Comparison of ENCODE assay signal across 1 fruit fly cellular context in the genomic region with DNA sequence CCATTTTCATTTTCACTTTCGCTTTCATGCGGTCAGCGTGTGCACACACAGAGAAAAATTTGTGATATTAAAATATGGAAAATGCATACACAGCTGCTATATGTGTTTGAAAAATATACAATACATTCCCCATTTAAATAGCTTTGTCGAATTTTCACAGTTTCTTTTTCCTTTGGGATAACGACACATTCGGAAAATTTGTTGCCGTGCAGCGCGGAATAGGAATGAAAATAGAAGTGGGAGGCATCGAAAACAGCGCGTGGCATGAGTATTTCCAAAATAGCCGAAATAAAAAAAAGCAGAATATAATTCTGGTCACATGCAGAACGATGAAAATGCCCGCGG.
TF ChIP-seq lines count a peak whose summit lies in the region.

No protein-coding gene starts in this region.

TF ChIP-seq in whole organism, embryonic, 481 proteins besides CTCF, POLR2A, EP300 and RAD21 (continued from another document and continues in another):
- peak; percentile 92 for TF ChIP-seq vfl (GFP tag; optimal IDR thresholded peaks at IDR 0.05; lab: Kevin White, UChicago)
- no peak for TF ChIP-seq vnd (GFP tag; IDR thresholded peaks at IDR 0.05; lab: Robert Waterston, UW; ENCODE audit: partially characterized antibody)
- peak; percentile 78 for TF ChIP-seq org-1 (GFP tag; optimal IDR thresholded peaks at IDR 0.05; lab: Kevin White, UChicago)
- no peak for TF ChIP-seq sna (GFP tag; IDR thresholded peaks at IDR 0.05; lab: Robert Waterston, UW; ENCODE audit: partially characterized antibody)
- no peak for TF ChIP-seq nerfin-2 (GFP tag; IDR thresholded peaks at IDR 0.05; lab: Robert Waterston, UW; ENCODE audit: partially characterized antibody)
- peak; percentile 75 for TF ChIP-seq CG6254 (GFP tag; optimal IDR thresholded peaks at IDR 0.05; lab: Kevin White, UChicago)
- TF ChIP-seq CG10979 (tag; optimal IDR thresholded peaks at IDR 0.05; lab: Kevin White, UChicago) = peak; percentile 83
- peak; percentile 62 for TF ChIP-seq CG6683 (GFP tag; optimal IDR thresholded peaks at IDR 0.05; lab: Kevin White, UChicago)
- TF ChIP-seq CG12391 (tag; optimal IDR thresholded peaks at IDR 0.05; lab: Kevin White, UChicago) = peak; percentile 86
- TF ChIP-seq CG10565 (GFP tag; optimal IDR thresholded peaks at IDR 0.05; lab: Kevin White, UChicago) = peak; percentile 28
- peak; percentile 93 for TF ChIP-seq ci (GFP tag; IDR thresholded peaks at IDR 0.05; lab: Robert Waterston, UW)
- TF ChIP-seq CG4424 (GFP tag; optimal IDR thresholded peaks at IDR 0.05; lab: Kevin White, UChicago) = peak; percentile 65
- peak; percentile 58 for TF ChIP-seq CG15601 (tag; optimal IDR thresholded peaks at IDR 0.05; lab: Kevin White, UChicago)
- peak; percentile 29 for TF ChIP-seq da (GFP tag; optimal IDR thresholded peaks at IDR 0.05; lab: Kevin White, UChicago)
- TF ChIP-seq stc (GFP tag; IDR thresholded peaks at IDR 0.05; lab: Robert Waterston, UW) = peak; percentile 82
- TF ChIP-seq Blimp-1 (GFP tag; optimal IDR thresholded peaks at IDR 0.05; lab: Kevin White, UChicago) = peak; percentile 99
- peak; percentile 69 for TF ChIP-seq CG6854 (GFP tag; optimal IDR thresholded peaks at IDR 0.05; lab: Kevin White, UChicago)
- peak; percentile 83 for TF ChIP-seq HLH54F (GFP tag; optimal IDR thresholded peaks at IDR 0.05; lab: Kevin White, UChicago)
- TF ChIP-seq CG4707 (GFP tag; optimal IDR thresholded peaks at IDR 0.05; lab: Kevin White, UChicago) = peak; percentile 56
- peak; percentile 26 for TF ChIP-seq Hmx (GFP tag; optimal IDR thresholded peaks at IDR 0.05; lab: Kevin White, UChicago)
- peak; percentile 76 for TF ChIP-seq klu (GFP tag; IDR thresholded peaks at IDR 0.05; lab: Robert Waterston, UW)
- peak; percentile 56 for TF ChIP-seq Hey (tag; optimal IDR thresholded peaks at IDR 0.05; lab: Kevin White, UChicago)
- TF ChIP-seq otp (GFP tag; IDR thresholded peaks at IDR 0.05; lab: Robert Waterston, UW) = peak; percentile 80; the same call in 2 of the 3 replicates
- TF ChIP-seq Sox100B (GFP tag; optimal IDR thresholded peaks at IDR 0.05; lab: Kevin White, UChicago) = peak; percentile 69
- TF ChIP-seq sr (GFP tag; IDR thresholded peaks at IDR 0.05; lab: Robert Waterston, UW) = peak; percentile 55; the same call in 1 of the 3 replicates
- TF ChIP-seq btn (GFP tag; optimal IDR thresholded peaks at IDR 0.05; lab: Kevin White, UChicago) = peak; percentile 74
- peak; percentile 80; the same call in 1 of the 2 replicates for TF ChIP-seq wor (GFP tag; IDR thresholded peaks at IDR 0.05; lab: Robert Waterston, UW)
- TF ChIP-seq CG10267 (tag; optimal IDR thresholded peaks at IDR 0.05; lab: Kevin White, UChicago) = peak; percentile 78
- peak; percentile 90 for TF ChIP-seq CG2678 (tag; optimal IDR thresholded peaks at IDR 0.05; lab: Kevin White, UChicago)
- peak; percentile 76 for TF ChIP-seq Six4 (GFP tag; optimal IDR thresholded peaks at IDR 0.05; lab: Kevin White, UChicago)
- peak; percentile 86 for TF ChIP-seq pb (GFP tag; optimal IDR thresholded peaks at IDR 0.05; lab: Kevin White, UChicago)
- TF ChIP-seq CG8089 (GFP tag; optimal IDR thresholded peaks at IDR 0.05; lab: Kevin White, UChicago) = peak; percentile 66
- TF ChIP-seq gfzf (GFP tag; optimal IDR thresholded peaks at IDR 0.05; lab: Kevin White, UChicago) = no peak
- peak; percentile 82 for TF ChIP-seq Mrtf (GFP tag; IDR thresholded peaks at IDR 0.05; lab: Robert Waterston, UW)
- peak; percentile 14 for TF ChIP-seq MESR4 (GFP tag; optimal IDR thresholded peaks at IDR 0.05; lab: Kevin White, UChicago)
- TF ChIP-seq CG8359 (GFP tag; optimal IDR thresholded peaks at IDR 0.05; lab: Kevin White, UChicago; ENCODE audit: borderline replicate concordance) = peak; percentile 39
- TF ChIP-seq wek (GFP tag; optimal IDR thresholded peaks at IDR 0.05; lab: Kevin White, UChicago) = peak; percentile 52
- TF ChIP-seq CG31441 (GFP tag; IDR thresholded peaks at IDR 0.05; lab: Robert Waterston, UW) = peak; percentile 77
- TF ChIP-seq scrt (GFP tag; optimal IDR thresholded peaks at IDR 0.05; lab: Kevin White, UChicago) = peak; percentile 78
- TF ChIP-seq CG2712 (tag; optimal IDR thresholded peaks at IDR 0.05; lab: Kevin White, UChicago) = peak; percentile 86
- peak; percentile 83 for TF ChIP-seq Drgx (GFP tag; IDR thresholded peaks at IDR 0.05; lab: Robert Waterston, UW)
- peak; percentile 91 for TF ChIP-seq Rfx (GFP tag; IDR thresholded peaks at IDR 0.05; lab: Robert Waterston, UW)
- TF ChIP-seq CG7357 (GFP tag; IDR thresholded peaks at IDR 0.05; lab: Robert Waterston, UW) = peak; percentile 78
- TF ChIP-seq CG12219 (GFP tag; optimal IDR thresholded peaks at IDR 0.05; lab: Kevin White, UChicago) = peak; percentile 82
- peak; percentile 64 for TF ChIP-seq slp2 (GFP tag; optimal IDR thresholded peaks at IDR 0.05; lab: Kevin White, UChicago)
- TF ChIP-seq jumu (GFP tag; optimal IDR thresholded peaks at IDR 0.05; lab: Kevin White, UChicago) = peak; percentile 83
- peak; percentile 72 for TF ChIP-seq CG17829 (tag; optimal IDR thresholded peaks at IDR 0.05; lab: Kevin White, UChicago)
- TF ChIP-seq sens-2 (GFP tag; IDR thresholded peaks at IDR 0.05; lab: Robert Waterston, UW) = peak; percentile 78
- peak; percentile 83 for TF ChIP-seq CG17328 (GFP tag; IDR thresholded peaks at IDR 0.05; lab: Robert Waterston, UW)
- TF ChIP-seq CG18476 (GFP tag; optimal IDR thresholded peaks at IDR 0.05; lab: Kevin White, UChicago) = peak; percentile 79
- peak; percentile 69 for TF ChIP-seq Taf1 (GFP tag; IDR thresholded peaks at IDR 0.05; lab: Robert Waterston, UW)
- TF ChIP-seq CG17385 (GFP tag; optimal IDR thresholded peaks at IDR 0.05; lab: Kevin White, UChicago) = peak; percentile 84
- TF ChIP-seq CG3407 (GFP tag; optimal IDR thresholded peaks at IDR 0.05; lab: Kevin White, UChicago) = peak; percentile 71
- peak; percentile 83 for TF ChIP-seq tx (GFP tag; optimal IDR thresholded peaks at IDR 0.05; lab: Kevin White, UChicago)
- TF ChIP-seq Trl (optimal IDR thresholded peaks at IDR 0.05; lab: Kevin White, UChicago) = no peak
- peak; percentile 86 for TF ChIP-seq Trl (GFP tag; optimal IDR thresholded peaks at IDR 0.05; lab: Kevin White, UChicago)
- TF ChIP-seq CG14014 (GFP tag; IDR thresholded peaks at IDR 0.05; lab: Robert Waterston, UW) = peak; percentile 89
- peak; percentile 4 for TF ChIP-seq grn (GFP tag; optimal IDR thresholded peaks at IDR 0.05; lab: Kevin White, UChicago)
- TF ChIP-seq z (GFP tag; IDR thresholded peaks at IDR 0.05; lab: Robert Waterston, UW) = no peak; the same call in 2 of the 3 replicates
- peak; percentile 79 for TF ChIP-seq Atf3 (GFP tag; optimal IDR thresholded peaks at IDR 0.05; lab: Kevin White, UChicago)
- TF ChIP-seq CG17359 (tag; optimal IDR thresholded peaks at IDR 0.05; lab: Kevin White, UChicago) = peak; percentile 89
- peak; percentile 95 for TF ChIP-seq vvl (GFP tag; IDR thresholded peaks at IDR 0.05; lab: Robert Waterston, UW)
- no peak for TF ChIP-seq unc-4 (GFP tag; IDR thresholded peaks at IDR 0.05; lab: Robert Waterston, UW; ENCODE audit: partially characterized antibody)
- peak; percentile 78 for TF ChIP-seq Gug (GFP tag; IDR thresholded peaks at IDR 0.05; lab: Robert Waterston, UW)
- TF ChIP-seq CG13624 (GFP tag; optimal IDR thresholded peaks at IDR 0.05; lab: Kevin White, UChicago) = peak; percentile 89
- peak; percentile 17 for TF ChIP-seq sqz (GFP tag; optimal IDR thresholded peaks at IDR 0.05; lab: Kevin White, UChicago)
- TF ChIP-seq HLH4C (GFP tag; IDR thresholded peaks at IDR 0.05; lab: Robert Waterston, UW; ENCODE audit: partially characterized antibody) = no peak
- TF ChIP-seq CG10431 (GFP tag; optimal IDR thresholded peaks at IDR 0.05; lab: Kevin White, UChicago) = peak; percentile 7
- TF ChIP-seq nerfin-1 (tag; optimal IDR thresholded peaks at IDR 0.05; lab: Kevin White, UChicago) = peak; percentile 75
- TF ChIP-seq crol (GFP tag; IDR thresholded peaks at IDR 0.05; lab: Robert Waterston, UW) = no peak; the same call in 1 of the 2 replicates
- TF ChIP-seq emc (GFP tag; optimal IDR thresholded peaks at IDR 0.05; lab: Kevin White, UChicago) = peak; percentile 57
- TF ChIP-seq Nf-YB (GFP tag; optimal IDR thresholded peaks at IDR 0.05; lab: Kevin White, UChicago) = peak; percentile 58
- TF ChIP-seq mam (GFP tag; optimal IDR thresholded peaks at IDR 0.05; lab: Kevin White, UChicago) = peak; percentile 89
- TF ChIP-seq Meics (GFP tag; optimal IDR thresholded peaks at IDR 0.05; lab: Kevin White, UChicago) = peak; percentile 89
- TF ChIP-seq gce (GFP tag; IDR thresholded peaks at IDR 0.05; lab: Robert Waterston, UW) = peak; percentile 90
- TF ChIP-seq CG15269 (tag; optimal IDR thresholded peaks at IDR 0.05; lab: Kevin White, UChicago) = peak; percentile 87
- peak; percentile 57 for TF ChIP-seq HmgD (GFP tag; optimal IDR thresholded peaks at IDR 0.05; lab: Kevin White, UChicago)
- TF ChIP-seq CG8290 (GFP tag; optimal IDR thresholded peaks at IDR 0.05; lab: Kevin White, UChicago) = peak; percentile 37
- peak in 1 of 2 experiments; percentile 90 for TF ChIP-seq CG8290 (tag; optimal IDR thresholded peaks at IDR 0.05; lab: Kevin White, UChicago)
- TF ChIP-seq CG4730 (GFP tag; IDR thresholded peaks at IDR 0.05; lab: Robert Waterston, UW) = peak; percentile 75
- peak; percentile 85 for TF ChIP-seq CG14441 (GFP tag; IDR thresholded peaks at IDR 0.05; lab: Robert Waterston, UW)
- peak; percentile 58 for TF ChIP-seq CG34376 (GFP tag; optimal IDR thresholded peaks at IDR 0.05; lab: Kevin White, UChicago)
- TF ChIP-seq CG1602 (GFP tag; optimal IDR thresholded peaks at IDR 0.05; lab: Kevin White, UChicago) = peak; percentile 73
- TF ChIP-seq CG6175 (GFP tag; IDR thresholded peaks at IDR 0.05; lab: Robert Waterston, UW) = peak; percentile 81; the same call in 2 of the 3 replicates
- TF ChIP-seq disco-r (GFP tag; optimal IDR thresholded peaks at IDR 0.05; lab: Kevin White, UChicago) = peak; percentile 75
- no peak for TF ChIP-seq ash1 (GFP tag; optimal IDR thresholded peaks at IDR 0.05; lab: Kevin White, UChicago)
- no peak for TF ChIP-seq lbe (GFP tag; optimal IDR thresholded peaks at IDR 0.05; lab: Kevin White, UChicago)
- no peak for TF ChIP-seq usp (GFP tag; optimal IDR thresholded peaks at IDR 0.05; lab: Kevin White, UChicago)
- TF ChIP-seq bbx (GFP tag; IDR thresholded peaks at IDR 0.05; lab: Robert Waterston, UW; ENCODE audit: partially characterized antibody) = no peak
- no peak for TF ChIP-seq Hr39 (optimal IDR thresholded peaks at IDR 0.05; lab: Kevin White, UChicago)
- TF ChIP-seq CG9437 (GFP tag; optimal IDR thresholded peaks at IDR 0.05; lab: Kevin White, UChicago) = peak; percentile 61
- TF ChIP-seq en (GFP tag; optimal IDR thresholded peaks at IDR 0.05; lab: Kevin White, UChicago) = peak; percentile 76
- peak; percentile 77 for TF ChIP-seq CG1024 (GFP tag; IDR thresholded peaks at IDR 0.05; lab: Robert Waterston, UW)
- peak; percentile 68 for TF ChIP-seq CG9876 (GFP tag; optimal IDR thresholded peaks at IDR 0.05; lab: Kevin White, UChicago)
- TF ChIP-seq NC2β (GFP tag; optimal IDR thresholded peaks at IDR 0.05; lab: Kevin White, UChicago) = peak; percentile 81
- TF ChIP-seq CG1832 (GFP tag; optimal IDR thresholded peaks at IDR 0.05; lab: Kevin White, UChicago) = no peak
- TF ChIP-seq zfh2 (GFP tag; optimal IDR thresholded peaks at IDR 0.05; lab: Kevin White, UChicago) = peak; percentile 84
- TF ChIP-seq CG30020 (tag; optimal IDR thresholded peaks at IDR 0.05; lab: Kevin White, UChicago) = peak; percentile 2
- no peak for TF ChIP-seq Dfd (GFP tag; optimal IDR thresholded peaks at IDR 0.05; lab: Kevin White, UChicago)
- peak; percentile 33 for TF ChIP-seq ab (GFP tag; optimal IDR thresholded peaks at IDR 0.05; lab: Kevin White, UChicago)
- TF ChIP-seq CG2875 (GFP tag; optimal IDR thresholded peaks at IDR 0.05; lab: Kevin White, UChicago) = peak; percentile 79
- peak in 1 of 2 experiments; percentile 45 for TF ChIP-seq Hr78 (GFP tag; optimal IDR thresholded peaks at IDR 0.05; lab: Kevin White, UChicago)
- TF ChIP-seq NC2α (GFP tag; optimal IDR thresholded peaks at IDR 0.05; lab: Kevin White, UChicago) = peak; percentile 55
- TF ChIP-seq CG10366 (GFP tag; IDR thresholded peaks at IDR 0.05; lab: Robert Waterston, UW) = peak; percentile 91
- TF ChIP-seq CG9727 (GFP tag; optimal IDR thresholded peaks at IDR 0.05; lab: Kevin White, UChicago) = peak; percentile 77
- peak; percentile 62 for TF ChIP-seq CG5180 (GFP tag; optimal IDR thresholded peaks at IDR 0.05; lab: Kevin White, UChicago)
- TF ChIP-seq so (GFP tag; IDR thresholded peaks at IDR 0.05; lab: Robert Waterston, UW) = peak; percentile 88
- peak; percentile 87 for TF ChIP-seq ATbp (GFP tag; optimal IDR thresholded peaks at IDR 0.05; lab: Kevin White, UChicago)
- TF ChIP-seq peb (GFP tag; IDR thresholded peaks at IDR 0.05; lab: Robert Waterston, UW) = peak; percentile 77
- peak; percentile 90 for TF ChIP-seq Sox102F (GFP tag; optimal IDR thresholded peaks at IDR 0.05; lab: Kevin White, UChicago)
- peak; percentile 73 for TF ChIP-seq CG13296 (GFP tag; optimal IDR thresholded peaks at IDR 0.05; lab: Kevin White, UChicago)
- TF ChIP-seq gsb-n (tag; optimal IDR thresholded peaks at IDR 0.05; lab: Kevin White, UChicago) = peak; percentile 75
- no peak for TF ChIP-seq tna (GFP tag; IDR thresholded peaks at IDR 0.05; lab: Robert Waterston, UW; ENCODE audit: partially characterized antibody)
- TF ChIP-seq jing (GFP tag; optimal IDR thresholded peaks at IDR 0.05; lab: Kevin White, UChicago) = peak; percentile 68
- peak; percentile 66 for TF ChIP-seq CG3163 (GFP tag; optimal IDR thresholded peaks at IDR 0.05; lab: Kevin White, UChicago)
- TF ChIP-seq CG3726 (GFP tag; IDR thresholded peaks at IDR 0.05; lab: Robert Waterston, UW) = peak; percentile 75; the same call in 2 of the 3 replicates
- TF ChIP-seq CG14667 (GFP tag; IDR thresholded peaks at IDR 0.05; lab: Robert Waterston, UW) = peak; percentile 62
- TF ChIP-seq ems (GFP tag; optimal IDR thresholded peaks at IDR 0.05; lab: Kevin White, UChicago) = peak; percentile 86
- TF ChIP-seq Optix (GFP tag; IDR thresholded peaks at IDR 0.05; lab: Robert Waterston, UW) = peak; percentile 83; the same call in 2 of the 3 replicates
- peak; percentile 37 for TF ChIP-seq ftz-f1 (GFP tag; optimal IDR thresholded peaks at IDR 0.05; lab: Kevin White, UChicago)
- TF ChIP-seq CG3847 (GFP tag; IDR thresholded peaks at IDR 0.05; lab: Robert Waterston, UW) = peak; percentile 87
- TF ChIP-seq Spps (tag; optimal IDR thresholded peaks at IDR 0.05; lab: Kevin White, UChicago) = peak; percentile 60
- peak; percentile 80 for TF ChIP-seq sima (GFP tag; optimal IDR thresholded peaks at IDR 0.05; lab: Kevin White, UChicago)
- peak; percentile 79 for TF ChIP-seq Dek (tag; optimal IDR thresholded peaks at IDR 0.05; lab: Kevin White, UChicago)
- no peak for TF ChIP-seq hb (GFP tag; IDR thresholded peaks at IDR 0.05; lab: Robert Waterston, UW; ENCODE audit: partially characterized antibody)
